Worm (Caenorhabditis elegans) whole organism, L3 larva: Measurements from ENCODE around the gene T28D6.6.

ENCODE experiments used
- ZK546.5 ChIP-seq: sonication (generic microtip); optimal IDR thresholded peaks from 2 replicates; lab custom pipeline; 2017; ENCODE audit warnings: missing biosample characterization, missing genetic modification characterization
- ceh-16 ChIP-seq: sonication (generic microtip); optimal IDR thresholded peaks from 2 replicates; lab custom pipeline; 2017; ENCODE audit warnings: missing biosample characterization, missing genetic modification characterization
- ceh-82 ChIP-seq: fragments of 150-350 bp; optimal IDR thresholded peaks from 2 replicates; lab custom pipeline; 2014; ENCODE audit warnings: missing biosample characterization, missing genetic modification characterization
- ceh-9 ChIP-seq: sonication (generic microtip); optimal IDR thresholded peaks from 2 replicates; lab custom pipeline; 2018; ENCODE audit warnings: missing biosample characterization, missing genetic modification characterization
- daf-12 ChIP-seq: fragments of 150-350 bp; optimal IDR thresholded peaks from 2 replicates; lab custom pipeline; 2014; ENCODE audit warnings: missing biosample characterization, missing genetic modification reagents, missing genetic modification characterization
- egl-27 ChIP-seq: sonication (generic microtip); optimal IDR thresholded peaks from 4 replicates; lab custom pipeline; 2017; ENCODE audit warnings: missing biosample characterization, missing genetic modification reagents, missing genetic modification characterization
- egl-5 ChIP-seq: fragments of 150-350 bp; optimal IDR thresholded peaks from 2 replicates; lab custom pipeline; 2017; ENCODE audit warnings: missing biosample characterization, missing genetic modification reagents, missing genetic modification characterization, inconsistent platforms
- elt-2 ChIP-seq: sonication (generic microtip); optimal IDR thresholded peaks from 2 replicates; lab custom pipeline; 2016; ENCODE audit warnings: missing genetic modification reagents, mild to moderate bottlenecking, missing genetic modification characterization, missing compliant biosample characterization
- elt-3 ChIP-seq, 3 experiments: fragments of 150-350 bp in 1 of 3; sonication (generic microtip) in 2 of 3; optimal IDR thresholded peaks; 2 replicates in 2 of 3; 4 replicates in 1 of 3; lab custom pipeline; 2014 to 2017; ENCODE audit warnings: missing biosample characterization in 3 of 3, missing genetic modification characterization in 3 of 3
- eor-1 ChIP-seq, 2 experiments: fragments of 150-350 bp; optimal IDR thresholded peaks; 2 replicates each; lab custom pipeline; 2014 to 2018; ENCODE audit warnings: missing biosample characterization in 2 of 2, missing genetic modification characterization in 2 of 2
- fkh-10 ChIP-seq: sonication (generic microtip); optimal IDR thresholded peaks from 2 replicates; lab custom pipeline; 2017; ENCODE audit warnings: missing biosample characterization, missing genetic modification reagents, missing genetic modification characterization
- fkh-2 ChIP-seq: fragments of 150-350 bp; optimal IDR thresholded peaks from 2 replicates; lab custom pipeline; 2014; ENCODE audit warnings: missing biosample characterization, missing genetic modification reagents, missing genetic modification characterization
- fos-1 ChIP-seq: fragments of 150-350 bp; optimal IDR thresholded peaks from 2 replicates; lab custom pipeline; 2014; ENCODE audit warnings: missing biosample characterization, missing genetic modification characterization
- hmg-11 ChIP-seq: sonication (generic microtip); optimal IDR thresholded peaks from 2 replicates; lab custom pipeline; 2016; ENCODE audit warnings: missing genetic modification characterization, missing compliant biosample characterization
- jun-1 ChIP-seq: fragments of 150-350 bp; optimal IDR thresholded peaks from 2 replicates; lab custom pipeline; 2014; ENCODE audit warnings: missing biosample characterization, missing genetic modification reagents, missing genetic modification characterization
- lin-15B ChIP-seq: fragments of 150-350 bp; optimal IDR thresholded peaks from 2 replicates; lab custom pipeline; 2014; ENCODE audit warnings: missing biosample characterization, missing genetic modification characterization
- lin-39 ChIP-seq: fragments of 150-350 bp; optimal IDR thresholded peaks from 2 replicates; lab custom pipeline; 2018; ENCODE audit warnings: missing biosample characterization, missing genetic modification reagents, missing genetic modification characterization
- lsy-12 ChIP-seq: sonication (generic microtip); optimal IDR thresholded peaks from 2 replicates; lab custom pipeline; 2016; ENCODE audit warnings: mild to moderate bottlenecking, missing genetic modification characterization, missing compliant biosample characterization
- mdl-1 ChIP-seq: fragments of 150-350 bp; optimal IDR thresholded peaks from 2 replicates; lab custom pipeline; 2014; ENCODE audit warnings: missing biosample characterization, missing genetic modification characterization
- mml-1 ChIP-seq: fragments of 150-350 bp; sonication (generic microtip); optimal IDR thresholded peaks from 3 replicates; lab custom pipeline; 2014; ENCODE audit warnings: missing biosample characterization, missing genetic modification characterization
- nfya-1 ChIP-seq: sonication (generic microtip); optimal IDR thresholded peaks from 2 replicates; lab custom pipeline; 2017; ENCODE audit warnings: missing genetic modification characterization, mild to moderate bottlenecking, missing compliant biosample characterization, antibody characterized with exemption, moderate library complexity; ENCODE audit not compliant: insufficient read depth
- nhr-23 ChIP-seq: fragments of 150-350 bp; optimal IDR thresholded peaks from 2 replicates; lab custom pipeline; 2014; ENCODE audit warnings: missing biosample characterization, missing genetic modification reagents, missing genetic modification characterization
- nhr-237 ChIP-seq: fragments of 150-350 bp; optimal IDR thresholded peaks from 2 replicates; lab custom pipeline; 2014; ENCODE audit warnings: missing biosample characterization, missing genetic modification characterization
- nhr-25 ChIP-seq: sonication (generic microtip); optimal IDR thresholded peaks from 2 replicates; lab custom pipeline; 2017; ENCODE audit warnings: missing biosample characterization, missing genetic modification characterization
- nhr-28 ChIP-seq: fragments of 150-350 bp; optimal IDR thresholded peaks from 2 replicates; lab custom pipeline; 2014; ENCODE audit warnings: missing biosample characterization, missing genetic modification characterization
- nhr-43 ChIP-seq: sonication (generic microtip); optimal IDR thresholded peaks from 2 replicates; lab custom pipeline; 2016; ENCODE audit warnings: mild to moderate bottlenecking, missing genetic modification characterization, missing compliant biosample characterization; ENCODE audit not compliant: poor library complexity, severe bottlenecking
- nhr-67 ChIP-seq: fragments of 150-350 bp; optimal IDR thresholded peaks from 2 replicates; lab custom pipeline; 2014; ENCODE audit warnings: missing biosample characterization, missing genetic modification characterization
- nhr-76 ChIP-seq: fragments of 150-350 bp; sonication (generic microtip); optimal IDR thresholded peaks from 5 replicates; lab custom pipeline; 2014; ENCODE audit warnings: missing biosample characterization, missing genetic modification characterization
- nhr-77 ChIP-seq: fragments of 150-350 bp; optimal IDR thresholded peaks from 2 replicates; lab custom pipeline; 2014; ENCODE audit warnings: missing biosample characterization, missing genetic modification characterization
- pha-4 ChIP-seq: fragments of 150-350 bp; optimal IDR thresholded peaks from 2 replicates; lab custom pipeline; 2014; ENCODE audit warnings: missing biosample characterization, missing genetic modification reagents, missing genetic modification characterization
- pqm-1 ChIP-seq: fragments of 150-350 bp; optimal IDR thresholded peaks from 2 replicates; lab custom pipeline; 2017; ENCODE audit warnings: missing biosample characterization, missing genetic modification characterization, inconsistent platforms
- sea-2 ChIP-seq: fragments of 150-350 bp; sonication (generic microtip); optimal IDR thresholded peaks from 4 replicates; lab custom pipeline; 2014; ENCODE audit warnings: missing biosample characterization, missing genetic modification reagents, missing genetic modification characterization
- skn-1 ChIP-seq: fragments of 150-350 bp; optimal IDR thresholded peaks from 2 replicates; lab custom pipeline; 2014; ENCODE audit warnings: missing biosample characterization, missing genetic modification characterization
- snpc-4 ChIP-seq: fragments of 150-350 bp; optimal IDR thresholded peaks from 2 replicates; lab custom pipeline; 2014; ENCODE audit warnings: missing biosample characterization, missing genetic modification characterization
- tbx-2 ChIP-seq: sonication (generic microtip); optimal IDR thresholded peaks from 2 replicates; lab custom pipeline; 2016; ENCODE audit warnings: mild to moderate bottlenecking, missing genetic modification characterization, missing compliant biosample characterization
- unc-39 ChIP-seq: sonication (generic microtip); optimal IDR thresholded peaks from 4 replicates; lab custom pipeline; 2017; ENCODE audit warnings: missing biosample characterization, missing genetic modification characterization
- unc-62 ChIP-seq: fragments of 150-350 bp; sonication (generic microtip); optimal IDR thresholded peaks from 4 replicates; lab custom pipeline; 2014; ENCODE audit warnings: missing biosample characterization, missing genetic modification reagents, missing genetic modification characterization
- zag-1 ChIP-seq: fragments of 150-350 bp; optimal IDR thresholded peaks from 2 replicates; lab custom pipeline; 2014; ENCODE audit warnings: missing biosample characterization, missing genetic modification characterization
- ztf-11 ChIP-seq: fragments of 150-350 bp; optimal IDR thresholded peaks from 2 replicates; lab custom pipeline; 2014; ENCODE audit warnings: missing biosample characterization, missing genetic modification characterization

The T28D6.6 gene

DNA sequence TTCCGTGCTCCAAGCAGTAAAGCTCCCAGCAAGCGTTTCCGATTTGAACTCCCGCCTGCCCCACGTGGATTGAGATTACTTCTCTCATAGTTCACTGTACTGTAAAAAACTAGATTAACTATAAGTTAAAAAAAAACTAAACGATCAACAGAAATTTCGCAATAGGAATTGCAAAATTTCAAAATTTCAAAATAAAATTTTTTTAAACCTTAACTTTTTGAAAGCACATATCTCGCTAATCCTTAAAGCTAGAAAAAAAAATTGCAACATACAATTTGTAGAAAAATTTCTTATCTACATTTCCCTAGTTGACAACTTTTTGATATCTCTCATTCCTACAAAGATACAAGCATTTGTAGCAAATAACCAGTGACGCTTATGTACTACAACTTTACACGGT lies 28.8 kb upstream of the T28D6.6 start, which contains the start of gene tba-7:
TSS of gene tba-7 (minus strand) at position 101 of the 400 bp plus-strand sequence.
- TF ChIP-seq elt-2 (no peak), zag-1 (tag; lab: Kevin White, UChicago) (no peak), ceh-9 (tag; lab: Kevin White, UChicago) (no peak), unc-62 (no peak), daf-12 (no peak), pha-4 (tag; lab: Kevin White, UChicago) (no peak), nhr-28 (tag; lab: Kevin White, UChicago) (no peak), sea-2 (no peak), nhr-77 (tag; lab: Kevin White, UChicago) (no peak), elt-3 (tag; optimal IDR thresholded peaks at IDR 0.05; lab: Kevin White, UChicago) (no peak), ztf-11 (no peak), nfya-1 (tag; lab: Kevin White, UChicago) (no peak), egl-27 (no peak), pqm-1 (tag; lab: Kevin White, UChicago) (no peak), egl-5 (no peak)

ce11 chrIII:11371236-11371635 lies 28.3 kb upstream of the T28D6.6 start:
- no peak for TF ChIP-seq fos-1
- TF ChIP-seq ceh-82 (tag; lab: Kevin White, UChicago) = no peak
- TF ChIP-seq nhr-67 = no peak
- TF ChIP-seq nhr-43 = peak; percentile 63
- TF ChIP-seq lsy-12 (tag; lab: Kevin White, UChicago) = peak; percentile 69
- no peak for TF ChIP-seq nhr-23 (tag; lab: Kevin White, UChicago)
- TF ChIP-seq nhr-76 (tag; lab: Kevin White, UChicago) = no peak
- TF ChIP-seq lin-15B (tag; lab: Kevin White, UChicago) = peak; percentile 30
- no peak for TF ChIP-seq mdl-1 (tag; lab: Kevin White, UChicago)
- no peak for TF ChIP-seq unc-39 (tag; lab: Kevin White, UChicago)
- TF ChIP-seq skn-1 = peak; percentile 67
- peak; percentile 61 for TF ChIP-seq lin-39
- peak; percentile 65 for TF ChIP-seq nfya-1 (tag; lab: Kevin White, UChicago)
- no peak for TF ChIP-seq nhr-25
- no peak for TF ChIP-seq fkh-10 (GFP tag; lab: Kevin White, UChicago)
- peak; percentile 2 for TF ChIP-seq tbx-2
- TF ChIP-seq daf-12 = no peak
- TF ChIP-seq fkh-2 = no peak
- no peak for TF ChIP-seq ztf-11
- TF ChIP-seq snpc-4 (tag; lab: Kevin White, UChicago) = peak; percentile 52
- TF ChIP-seq unc-62 = no peak
- peak; percentile 37 for TF ChIP-seq pha-4 (tag; lab: Kevin White, UChicago)
- no peak for TF ChIP-seq nhr-237 (tag; lab: Kevin White, UChicago)
- peak; percentile 42 for TF ChIP-seq elt-2
- no peak for TF ChIP-seq eor-1 (tag; optimal IDR thresholded peaks at IDR 0.05; lab: Kevin White, UChicago)
- TF ChIP-seq ceh-16 (tag; lab: Kevin White, UChicago) = no peak
- TF ChIP-seq egl-5 = no peak
- TF ChIP-seq hmg-11 (tag; lab: Kevin White, UChicago) = peak; percentile 48
- TF ChIP-seq mml-1 = no peak
- TF ChIP-seq jun-1 (tag; lab: Kevin White, UChicago) = no peak
- TF ChIP-seq, all 47 proteins: peak for 11

DNA sequence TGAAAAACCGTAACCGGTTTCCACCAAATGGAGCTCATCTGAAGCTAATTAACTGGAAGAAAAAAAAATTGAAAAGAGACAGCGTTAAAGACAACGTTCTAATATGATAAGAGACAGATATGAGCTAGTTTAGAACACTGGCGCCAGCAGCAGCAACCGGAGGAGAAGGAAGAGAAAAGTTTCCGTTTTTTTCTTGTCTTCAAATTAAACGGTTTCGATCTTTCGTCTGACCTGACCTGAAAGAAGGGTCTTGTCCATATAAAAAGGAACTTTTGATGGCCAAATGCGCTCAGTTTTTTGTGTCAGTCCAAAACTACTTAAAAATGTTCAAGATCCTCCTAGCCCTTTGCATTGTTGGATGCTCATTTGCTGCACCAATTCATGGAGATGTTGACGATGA lies 23.6 kb upstream of the T28D6.6 start, which contains the start of gene T28D6.3:
TSS of gene T28D6.3 (plus strand) at position 301 of the 400 bp plus-strand sequence.
- TF ChIP-seq zag-1 (tag; lab: Kevin White, UChicago) = no peak
- TF ChIP-seq nhr-237 (tag; lab: Kevin White, UChicago) = no peak
- no peak for TF ChIP-seq mml-1
- peak; percentile 30 for TF ChIP-seq nhr-23 (tag; lab: Kevin White, UChicago)

DNA sequence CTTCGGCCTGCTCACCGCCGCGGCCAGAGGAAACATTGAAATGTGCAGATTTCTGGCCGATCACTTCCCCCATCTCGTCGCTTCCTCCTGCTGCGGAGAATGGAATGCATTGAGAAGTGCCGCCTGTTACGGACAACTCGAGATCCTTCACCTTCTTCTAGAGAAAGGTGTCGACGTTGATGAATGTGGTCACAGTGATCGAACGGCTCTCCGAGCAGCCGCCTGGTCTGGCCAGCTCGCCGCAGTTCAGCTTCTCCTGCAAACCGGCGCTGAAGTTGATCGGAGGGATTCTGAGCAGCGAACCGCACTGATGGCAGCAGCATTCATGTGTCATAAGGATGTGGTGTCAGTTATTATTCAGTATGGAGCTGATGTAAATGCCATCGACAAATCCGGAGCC lies 20.0 kb upstream of the T28D6.6 start:
- TF ChIP-seq ceh-82 (tag; lab: Kevin White, UChicago) = no peak
- TF ChIP-seq hmg-11 (tag; lab: Kevin White, UChicago) = no peak
- TF ChIP-seq elt-2 = no peak
- no peak for TF ChIP-seq egl-5
- TF ChIP-seq ZK546.5 (tag; lab: Kevin White, UChicago) = no peak
- TF ChIP-seq sea-2 = no peak
- TF ChIP-seq tbx-2 = no peak
- no peak for TF ChIP-seq nfya-1 (tag; lab: Kevin White, UChicago)
- TF ChIP-seq nhr-25 = no peak
- no peak for TF ChIP-seq fos-1
- no peak for TF ChIP-seq nhr-67
- no peak for TF ChIP-seq mml-1
- no peak for TF ChIP-seq lin-39
- no peak for TF ChIP-seq nhr-76 (tag; lab: Kevin White, UChicago)
- no peak for TF ChIP-seq jun-1 (tag; lab: Kevin White, UChicago)
- TF ChIP-seq fkh-10 (GFP tag; lab: Kevin White, UChicago) = no peak
- TF ChIP-seq nhr-43 = no peak
- no peak for TF ChIP-seq pha-4 (tag; lab: Kevin White, UChicago)
- no peak for TF ChIP-seq unc-62
